Worm (Caenorhabditis elegans) whole organism, L3 larva: ENCODE results near the gene Y105C5A.1.

Source experiments
- aly-2 ChIP-seq: fragments of 150-350 bp; optimal IDR thresholded peaks from 2 replicates; lab custom pipeline; 2014; ENCODE audit warnings: missing biosample characterization, missing genetic modification characterization
- elt-1 ChIP-seq: fragments of 150-350 bp; optimal IDR thresholded peaks from 2 replicates; lab custom pipeline; 2014; ENCODE audit warnings: missing biosample characterization, missing genetic modification characterization
- lin-15B ChIP-seq: fragments of 150-350 bp; optimal IDR thresholded peaks from 2 replicates; lab custom pipeline; 2014; ENCODE audit warnings: missing biosample characterization, missing genetic modification characterization
- lin-39 ChIP-seq: fragments of 150-350 bp; optimal IDR thresholded peaks from 2 replicates; lab custom pipeline; 2018; ENCODE audit warnings: missing biosample characterization, missing genetic modification reagents, missing genetic modification characterization
- nhr-76 ChIP-seq: fragments of 150-350 bp; sonication (generic microtip); optimal IDR thresholded peaks from 5 replicates; lab custom pipeline; 2014; ENCODE audit warnings: missing biosample characterization, missing genetic modification characterization
- tbx-2 ChIP-seq: sonication (generic microtip); optimal IDR thresholded peaks from 2 replicates; lab custom pipeline; 2016; ENCODE audit warnings: mild to moderate bottlenecking, missing genetic modification characterization, missing compliant biosample characterization

- no peak for TF ChIP-seq aly-2 (tag; lab: Kevin White, UChicago)
- no peak for TF ChIP-seq lin-15B
- no peak for TF ChIP-seq elt-1 (tag; lab: Kevin White, UChicago)
- no peak for TF ChIP-seq nhr-76 (tag; lab: Kevin White, UChicago)
- no peak for TF ChIP-seq tbx-2 (tag; lab: Kevin White, UChicago)
- TF ChIP-seq lin-39 (tag; lab: Kevin White, UChicago), result no peak
Measured at ce11 chrIV:15571652-15572051, 7.4 kb upstream of the Y105C5A.1 start.
